Fruit fly (Drosophila melanogaster) whole organism, embryonic: ENCODE data around the gene HemK1.

Source experiments
- Atf6 ChIP-seq: fragments of 200-800 bp; sonication (Bioruptor generic); IDR thresholded peaks from 2 replicates; pipeline ENCODE4 v1.3.6; 2022; ENCODE audit warnings: missing biosample characterization, missing genetic modification characterization
- Blimp-1 ChIP-seq: fragments of 200-800 bp; sonication (Bioruptor generic); optimal IDR thresholded peaks from 3 replicates; lab custom pipeline; 2018; ENCODE audit warnings: missing biosample characterization, missing genetic modification characterization, mild to moderate bottlenecking, moderate library complexity, missing genetic modification reagents
- CG10209 ChIP-seq: fragments of 200-800 bp; sonication (Bioruptor generic); optimal IDR thresholded peaks from 3 replicates; lab custom pipeline; 2017; ENCODE audit warnings: missing biosample characterization, mild to moderate bottlenecking, missing genetic modification characterization, missing genetic modification reagents
- CG10366 ChIP-seq: fragments of 200-800 bp; sonication (Bioruptor generic); IDR thresholded peaks from 2 replicates; pipeline ENCODE4 v1.3.6; 2022; ENCODE audit warnings: missing biosample characterization, missing genetic modification characterization
- CG14014 ChIP-seq: fragments of 200-800 bp; sonication (Bioruptor generic); IDR thresholded peaks from 2 replicates; pipeline ENCODE4 v1.3.6; 2022; ENCODE audit warnings: missing biosample characterization, missing genetic modification characterization
- CG14860 ChIP-seq: fragments of 200-800 bp; sonication (Bioruptor generic); IDR thresholded peaks from 3 replicates; pipeline ENCODE4 v1.3.6; 2022; ENCODE audit warnings: missing biosample characterization, missing genetic modification characterization; ENCODE audit not compliant: partially characterized antibody
- CG17385 ChIP-seq: fragments of 200-800 bp; sonication (Bioruptor generic); optimal IDR thresholded peaks from 3 replicates; lab custom pipeline; 2018; ENCODE audit warnings: missing biosample characterization, mild to moderate bottlenecking, missing genetic modification characterization
- CG18476 ChIP-seq: fragments of 200-800 bp; sonication (Bioruptor generic); optimal IDR thresholded peaks from 2 replicates; lab custom pipeline; 2016; ENCODE audit warnings: missing biosample characterization, mild to moderate bottlenecking, missing genetic modification characterization
- CG30020 ChIP-seq: fragments of 200-800 bp; optimal IDR thresholded peaks from 2 replicates; lab custom pipeline; 2019; ENCODE audit warnings: missing biosample characterization, mild to moderate bottlenecking, missing genetic modification characterization, moderate library complexity
- CG30403 ChIP-seq: fragments of 200-800 bp; sonication (Bioruptor generic); optimal IDR thresholded peaks from 3 replicates; lab custom pipeline; 2016; ENCODE audit warnings: missing biosample characterization, missing genetic modification characterization
- CG31441 ChIP-seq: fragments of 200-800 bp; sonication (Bioruptor generic); IDR thresholded peaks from 2 replicates; pipeline ENCODE4 v1.3.6; 2022; ENCODE audit warnings: missing biosample characterization, missing genetic modification characterization
- CG32532 ChIP-seq: fragments of 200-800 bp; sonication (Bioruptor generic); IDR thresholded peaks from 2 replicates; pipeline ENCODE4 v1.3.6; 2022; ENCODE audit warnings: missing biosample characterization, missing genetic modification characterization
- CG32767 ChIP-seq: fragments of 200-800 bp; sonication (Bioruptor generic); IDR thresholded peaks from 2 replicates; pipeline ENCODE4 v1.3.6; 2022; ENCODE audit warnings: missing biosample characterization, missing genetic modification characterization
- CG32772 ChIP-seq: fragments of 200-800 bp; sonication (Bioruptor generic); IDR thresholded peaks from 2 replicates; pipeline ENCODE4 v1.3.6; 2022; ENCODE audit warnings: missing biosample characterization, missing genetic modification characterization
- CG6272 ChIP-seq: fragments of 200-800 bp; sonication (Bioruptor generic); IDR thresholded peaks from 2 replicates; pipeline ENCODE4 v1.3.6; 2022; ENCODE audit warnings: missing biosample characterization, missing genetic modification characterization
- CG8388 ChIP-seq: fragments of 200-800 bp; sonication (Bioruptor generic); optimal IDR thresholded peaks from 2 replicates; lab custom pipeline; 2019; ENCODE audit warnings: missing biosample characterization, mild to moderate bottlenecking, missing genetic modification characterization, moderate library complexity
- CG9437 ChIP-seq: fragments of 200-800 bp; sonication (Bioruptor generic); optimal IDR thresholded peaks from 2 replicates; lab custom pipeline; 2018; ENCODE audit warnings: missing biosample characterization, mild to moderate bottlenecking, missing genetic modification characterization
- CG9727 ChIP-seq: fragments of 200-800 bp; sonication (Bioruptor generic); optimal IDR thresholded peaks from 3 replicates; lab custom pipeline; 2017; ENCODE audit warnings: missing biosample characterization, mild to moderate bottlenecking, missing genetic modification characterization
- CG9797 ChIP-seq: fragments of 200-800 bp; sonication (Bioruptor generic); optimal IDR thresholded peaks from 3 replicates; lab custom pipeline; 2018; ENCODE audit warnings: missing biosample characterization, mild to moderate bottlenecking, missing genetic modification characterization
- Dp ChIP-seq: fragments of 200-800 bp; sonication (Bioruptor generic); optimal IDR thresholded peaks from 2 replicates; lab custom pipeline; 2018; ENCODE audit warnings: missing biosample characterization, mild to moderate bottlenecking, missing genetic modification characterization, moderate library complexity
- HmgD ChIP-seq: fragments of 200-800 bp; sonication (Bioruptor generic); optimal IDR thresholded peaks from 3 replicates; lab custom pipeline; 2016; ENCODE audit warnings: missing biosample characterization, missing genetic modification characterization
- Hmr ChIP-seq: fragments of 200-800 bp; sonication (Bioruptor generic); optimal IDR thresholded peaks from 3 replicates; lab custom pipeline; 2017; ENCODE audit warnings: mild to moderate bottlenecking, missing biosample characterization, missing genetic modification reagents, missing genetic modification characterization
- Jarid2 ChIP-seq: fragments of 200-800 bp; sonication (Bioruptor generic); optimal IDR thresholded peaks from 3 replicates; lab custom pipeline; 2017; ENCODE audit warnings: mild to moderate bottlenecking, missing biosample characterization, missing genetic modification reagents, missing genetic modification characterization
- Lim3 ChIP-seq: fragments of 200-800 bp; sonication (Bioruptor generic); IDR thresholded peaks from 2 replicates; pipeline ENCODE4 v1.3.6; 2022; ENCODE audit warnings: missing biosample characterization, missing genetic modification characterization
- Lpt ChIP-seq: fragments of >200 bp; optimal IDR thresholded peaks from 2 replicates; lab custom pipeline; 2018; ENCODE audit warnings: missing biosample characterization, missing genetic modification characterization
- Mrtf ChIP-seq: fragments of 200-800 bp; sonication (Bioruptor generic); IDR thresholded peaks from 3 replicates; pipeline ENCODE4 v1.3.6; 2022; ENCODE audit warnings: missing biosample characterization, missing genetic modification characterization
- Nf-YC ChIP-seq: fragments of 200-800 bp; optimal IDR thresholded peaks from 3 replicates; lab custom pipeline; 2019; ENCODE audit warnings: missing biosample characterization, mild to moderate bottlenecking, missing genetic modification characterization, moderate library complexity
- Ptx1 ChIP-seq: fragments of 200-800 bp; sonication (Bioruptor generic); IDR thresholded peaks from 2 replicates; pipeline ENCODE4 v1.3.6; 2022; ENCODE audit warnings: missing biosample characterization, missing genetic modification characterization
- Rfx ChIP-seq: fragments of 200-800 bp; sonication (Bioruptor generic); IDR thresholded peaks from 2 replicates; pipeline ENCODE4 v1.3.6; 2022; ENCODE audit warnings: missing biosample characterization, missing genetic modification characterization
- Six4 ChIP-seq: fragments of 200-800 bp; sonication (Bioruptor generic); optimal IDR thresholded peaks from 2 replicates; lab custom pipeline; 2016; ENCODE audit warnings: missing biosample characterization, missing genetic modification characterization
- Sox100B ChIP-seq: fragments of 200-800 bp; sonication (Bioruptor generic); optimal IDR thresholded peaks from 3 replicates; lab custom pipeline; 2018; ENCODE audit warnings: missing biosample characterization, mild to moderate bottlenecking, missing genetic modification characterization
- Taf1 ChIP-seq: fragments of 200-800 bp; sonication (Bioruptor generic); IDR thresholded peaks from 2 replicates; pipeline ENCODE4 v1.3.6; 2022; ENCODE audit warnings: missing biosample characterization, missing genetic modification characterization
- Usf ChIP-seq: fragments of 200-800 bp; sonication (Bioruptor generic); optimal IDR thresholded peaks from 2 replicates; lab custom pipeline; 2017; ENCODE audit warnings: missing genotype, missing biosample characterization, missing genetic modification characterization
- ase ChIP-seq: fragments of 200-800 bp; sonication (Bioruptor generic); IDR thresholded peaks from 3 replicates; pipeline ENCODE4 v1.3.6; 2022; ENCODE audit warnings: missing biosample characterization, missing genetic modification characterization
- crol ChIP-seq: fragments of 200-800 bp; sonication (Bioruptor generic); IDR thresholded peaks from 2 replicates; pipeline ENCODE4 v1.3.6; 2022; ENCODE audit warnings: missing biosample characterization, missing genetic modification characterization
- crp ChIP-seq, 2 experiments: fragments of 200-800 bp; sonication (Bioruptor generic); optimal IDR thresholded peaks; 2 replicates in 1 of 2; 3 replicates in 1 of 2; lab custom pipeline; 2017; ENCODE audit warnings: missing biosample characterization in 2 of 2, missing genetic modification characterization in 2 of 2, mild to moderate bottlenecking in 1 of 2, moderate library complexity in 1 of 2
- dimm ChIP-seq: fragments of 200-800 bp; sonication (Bioruptor generic); IDR thresholded peaks from 2 replicates; pipeline ENCODE4 v1.3.6; 2022; ENCODE audit warnings: missing biosample characterization, missing genetic modification characterization
- dpn ChIP-seq, 2 experiments: fragments of 200-800 bp; sonication (Bioruptor generic); optimal IDR thresholded peaks; 3 replicates each; lab custom pipeline; 2016; ENCODE audit warnings: missing biosample characterization in 2 of 2, missing genetic modification characterization in 2 of 2
- dysf ChIP-seq: fragments of 200-800 bp; sonication (Bioruptor generic); IDR thresholded peaks from 3 replicates; pipeline ENCODE4 v1.3.6; 2022; ENCODE audit warnings: missing biosample characterization, missing genetic modification characterization
- en ChIP-seq: fragments of 200-800 bp; sonication (Bioruptor generic); optimal IDR thresholded peaks from 2 replicates; lab custom pipeline; 2016; ENCODE audit warnings: missing biosample characterization, missing genetic modification characterization
- fd3F ChIP-seq: fragments of 200-800 bp; sonication (Bioruptor generic); optimal IDR thresholded peaks from 2 replicates; lab custom pipeline; 2018; ENCODE audit warnings: missing biosample characterization, mild to moderate bottlenecking, missing genetic modification characterization, moderate library complexity
- fd64A ChIP-seq: fragments of 200-800 bp; sonication (Bioruptor generic); optimal IDR thresholded peaks from 3 replicates; lab custom pipeline; 2018; ENCODE audit warnings: missing biosample characterization, mild to moderate bottlenecking, missing genetic modification characterization
- h ChIP-seq: fragments of >200 bp; optimal IDR thresholded peaks from 2 replicates; lab custom pipeline; 2017
- kni ChIP-seq: fragments of 200-800 bp; sonication (Bioruptor generic); optimal IDR thresholded peaks from 3 replicates; lab custom pipeline; 2017; ENCODE audit warnings: mild to moderate bottlenecking, missing biosample characterization, missing genetic modification reagents, missing genetic modification characterization
- maf-S ChIP-seq: fragments of 200-800 bp; sonication (Bioruptor generic); optimal IDR thresholded peaks from 2 replicates; lab custom pipeline; 2016; ENCODE audit warnings: missing biosample characterization, missing genetic modification characterization
- pan ChIP-seq, 4 experiments: fragments of >200 bp in 3 of 4; fragments of 200-800 bp in 1 of 4; sonication (Bioruptor generic) in 1 of 4; optimal IDR thresholded peaks in 3 of 4; IDR thresholded peaks in 1 of 4; 2 replicates each; pipeline versions ENCODE4 v1.3.6 to Lab custom; 2017 to 2022; ENCODE audit warnings: missing biosample characterization in 2 of 4, missing genetic modification characterization in 2 of 4, mixed read lengths in 1 of 4
- stc ChIP-seq: fragments of 200-800 bp; sonication (Bioruptor generic); IDR thresholded peaks from 2 replicates; pipeline ENCODE4 v1.3.6; 2022; ENCODE audit warnings: missing biosample characterization, missing genetic modification characterization
- tna ChIP-seq: fragments of 200-800 bp; sonication (Bioruptor generic); IDR thresholded peaks from 2 replicates; pipeline ENCODE4 v1.3.6; 2022; ENCODE audit warnings: missing biosample characterization, missing genetic modification characterization; ENCODE audit not compliant: partially characterized antibody
- usp ChIP-seq: fragments of >200 bp; optimal IDR thresholded peaks from 2 replicates; lab custom pipeline; 2017; ENCODE audit warnings: missing biosample characterization, missing genetic modification characterization

The HemK1 gene

DNA sequence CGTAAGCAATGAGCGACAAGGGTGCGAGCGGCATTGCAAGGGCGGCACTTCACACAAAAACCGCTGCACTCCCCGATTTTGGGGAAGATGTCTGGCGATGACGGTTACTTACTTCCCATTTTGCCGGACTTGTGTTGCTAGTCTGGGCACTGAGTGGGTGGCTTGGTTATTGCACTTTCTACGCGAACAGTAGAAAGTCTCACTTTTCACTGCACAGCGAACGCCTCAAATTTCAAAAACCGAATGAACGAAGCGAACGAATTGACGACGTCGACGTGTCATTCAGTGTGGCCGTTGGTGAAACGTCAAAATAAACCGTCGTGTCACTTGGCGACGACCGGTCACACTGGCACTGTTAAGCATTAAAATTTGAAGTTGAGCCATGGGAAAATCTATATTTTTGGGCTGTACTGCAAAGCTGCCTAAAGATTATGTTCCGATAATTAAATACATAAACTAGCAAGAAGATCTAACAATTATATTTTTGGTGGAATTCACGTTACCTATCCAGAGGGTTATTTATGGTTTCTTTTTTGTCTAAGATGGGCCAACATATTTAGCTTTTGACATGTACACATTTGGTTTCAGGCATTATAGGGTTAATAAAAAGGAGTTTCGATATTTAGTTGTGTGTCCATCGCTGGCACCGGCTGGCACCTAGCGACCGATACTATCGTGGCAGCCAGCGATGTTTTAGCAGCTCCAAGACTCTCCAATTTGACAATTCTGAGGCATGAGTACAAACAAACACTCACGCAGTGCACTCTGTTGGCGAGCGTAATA is 12.9 kb upstream of the HemK1 start, which contains the start of the genes Sec61alpha and Daxx (continued):
- TF ChIP-seq Jarid2 (GFP tag; lab: Kevin White, UChicago) (no peak), pan (optimal IDR thresholded peaks at IDR 0.05; lab: Kevin White, UChicago) (no peak), pan (GFP tag; optimal IDR thresholded peaks at IDR 0.05 in 1 of 2, IDR thresholded peaks at IDR 0.05 in 1 of 2) (peak in 1 of 2 experiments; percentile 84), CG31441 (GFP tag; lab: Robert Waterston, UW) (peak; percentile 67; the same call in 1 of the 2 replicates), Dp (GFP tag; lab: Kevin White, UChicago) (peak; percentile 49), CG9727 (peak; percentile 78), dimm (GFP tag; lab: Robert Waterston, UW) (peak; percentile 72), CG18476 (GFP tag; lab: Kevin White, UChicago) (peak; percentile 77), Usf (GFP tag; lab: Kevin White, UChicago) (peak; percentile 70), Atf6 (GFP tag; lab: Robert Waterston, UW) (peak; percentile 80), Lpt (GFP tag; lab: Kevin White, UChicago) (no peak), CG32767 (GFP tag; lab: Robert Waterston, UW) (peak; percentile 64), Lim3 (GFP tag; lab: Robert Waterston, UW) (no peak), CG30020 (tag; lab: Kevin White, UChicago) (peak; percentile 74), Sox100B (peak; percentile 63), fd3F (GFP tag; lab: Kevin White, UChicago) (peak; percentile 81), tna (GFP tag; lab: Robert Waterston, UW) (peak; percentile 100), CG10209 (GFP tag; lab: Kevin White, UChicago) (peak; percentile 74), HmgD (GFP tag; lab: Kevin White, UChicago) (peak; percentile 85), Ptx1 (GFP tag; lab: Robert Waterston, UW) (peak; percentile 84), maf-S (GFP tag; lab: Kevin White, UChicago) (peak; percentile 92), Six4 (GFP tag; lab: Kevin White, UChicago) (peak; percentile 67), CG14014 (GFP tag; lab: Robert Waterston, UW) (peak; percentile 86), usp (GFP tag; lab: Kevin White, UChicago) (no peak), crol (GFP tag; lab: Robert Waterston, UW) (no peak), CG9797 (peak; percentile 95), kni (GFP tag; lab: Kevin White, UChicago) (no peak), Nf-YC (tag; lab: Kevin White, UChicago) (peak; percentile 78), crp (GFP tag; optimal IDR thresholded peaks at IDR 0.05; lab: Kevin White, UChicago) (peak in 1 of 2 experiments; percentile 65), h (lab: Kevin White, UChicago) (no peak), en (peak; percentile 66), CG32772 (GFP tag; lab: Robert Waterston, UW) (peak; percentile 79), dysf (GFP tag; lab: Robert Waterston, UW) (peak; percentile 88), CG17385 (GFP tag; lab: Kevin White, UChicago) (peak; percentile 58), CG32532 (GFP tag; lab: Robert Waterston, UW) (peak; percentile 92), Hmr (GFP tag; lab: Kevin White, UChicago) (peak; percentile 91), CG6272 (GFP tag; lab: Robert Waterston, UW) (peak; percentile 89), dpn (GFP tag; optimal IDR thresholded peaks at IDR 0.05; lab: Kevin White, UChicago) (peak; percentile 88 to 92), fd64A (GFP tag; lab: Kevin White, UChicago) (peak; percentile 21), CG30403 (peak; percentile 93), ase (peak; percentile 77), CG14860 (GFP tag; lab: Robert Waterston, UW) (peak; percentile 99), CG9437 (GFP tag; lab: Kevin White, UChicago) (peak; percentile 22), Blimp-1 (GFP tag; lab: Kevin White, UChicago) (peak; percentile 68), Rfx (peak; percentile 93), stc (GFP tag; lab: Robert Waterston, UW) (peak; percentile 57), CG10366 (GFP tag; lab: Robert Waterston, UW) (peak; percentile 82), Taf1 (peak; percentile 78), CG8388 (GFP tag; lab: Kevin White, UChicago) (peak; percentile 64), Mrtf (GFP tag; lab: Robert Waterston, UW) (peak; percentile 53; the same call in 2 of the 3 replicates)
